Fruit fly (Drosophila melanogaster) whole organism, adult: ENCODE data around the gene CG9287.
A peak's percentile ranks its signal among the peaks of the same experiment; 100 is the strongest.

Source experiments
- CG11617 ChIP-seq: fragments of 200-800 bp; sonication (Bioruptor generic); optimal IDR thresholded peaks from 2 replicates; lab custom pipeline; 2017; ENCODE audit warnings: mild to moderate bottlenecking, missing biosample characterization, missing genetic modification reagents, missing genetic modification characterization
- CG12768 ChIP-seq: fragments of 200-800 bp; sonication (Bioruptor generic); optimal IDR thresholded peaks from 2 replicates; lab custom pipeline; 2017; ENCODE audit warnings: missing biosample characterization, missing genetic modification characterization, mild to moderate bottlenecking, moderate library complexity, missing genetic modification reagents
- CG14711 ChIP-seq: fragments of 200-800 bp; sonication (Bioruptor generic); optimal IDR thresholded peaks from 2 replicates; lab custom pipeline; 2018; ENCODE audit warnings: missing biosample characterization, mild to moderate bottlenecking, missing genetic modification characterization, moderate library complexity
- CG1620 ChIP-seq: fragments of 200-800 bp; sonication (Bioruptor generic); optimal IDR thresholded peaks from 2 replicates; lab custom pipeline; 2016; ENCODE audit warnings: missing biosample characterization, missing genetic modification characterization
- CG33017 ChIP-seq: fragments of 200-800 bp; sonication (Bioruptor generic); optimal IDR thresholded peaks from 2 replicates; lab custom pipeline; 2018; ENCODE audit warnings: missing biosample characterization, mild to moderate bottlenecking, missing genetic modification characterization, moderate library complexity
- CG5204 ChIP-seq: fragments of 200-800 bp; sonication (Bioruptor generic); optimal IDR thresholded peaks from 2 replicates; lab custom pipeline; 2016; ENCODE audit warnings: missing biosample characterization, missing genetic modification characterization
- CG7045 ChIP-seq: fragments of 200-800 bp; sonication (Bioruptor generic); optimal IDR thresholded peaks from 2 replicates; lab custom pipeline; 2017; ENCODE audit warnings: missing biosample characterization, mild to moderate bottlenecking, missing genetic modification characterization
- CG7101 ChIP-seq: fragments of 200-800 bp; sonication (Bioruptor generic); optimal IDR thresholded peaks from 2 replicates; lab custom pipeline; 2018; ENCODE audit warnings: missing biosample characterization, mild to moderate bottlenecking, missing genetic modification characterization, moderate library complexity
- Clk ChIP-seq: fragments of 200-800 bp; sonication (Bioruptor generic); optimal IDR thresholded peaks from 2 replicates; lab custom pipeline; 2017; ENCODE audit warnings: missing biosample characterization, missing genetic modification characterization
- Crg-1 ChIP-seq: fragments of 200-800 bp; sonication (Bioruptor generic); optimal IDR thresholded peaks from 2 replicates; lab custom pipeline; 2016; ENCODE audit warnings: missing biosample characterization, missing genetic modification characterization
- Hr96 ChIP-seq: fragments of 200-800 bp; sonication (Bioruptor generic); optimal IDR thresholded peaks from 2 replicates; lab custom pipeline; 2016; ENCODE audit warnings: missing biosample characterization, missing genetic modification characterization
- Mnt ChIP-seq: fragments of 200-800 bp; sonication (Bioruptor generic); optimal IDR thresholded peaks from 2 replicates; lab custom pipeline; 2016; ENCODE audit warnings: missing biosample characterization, mild to moderate bottlenecking, missing genetic modification characterization
- bab1 ChIP-seq: fragments of 200-800 bp; sonication (Bioruptor generic); optimal IDR thresholded peaks from 3 replicates; lab custom pipeline; 2019; ENCODE audit warnings: missing biosample characterization, mild to moderate bottlenecking, missing genetic modification characterization, moderate library complexity
- cic ChIP-seq: fragments of 200-800 bp; sonication (Bioruptor generic); optimal IDR thresholded peaks from 2 replicates; lab custom pipeline; 2017; ENCODE audit warnings: missing biosample characterization, mild to moderate bottlenecking, missing genetic modification characterization, moderate library complexity
- cnc ChIP-seq, 2 experiments: fragments of >200 bp; optimal IDR thresholded peaks; 2 replicates each; lab custom pipeline; 2017
- kay ChIP-seq: fragments of 200-800 bp; sonication (Bioruptor generic); peaks from one replicate; lab custom pipeline; 2016; ENCODE audit warnings: missing biosample characterization, missing genetic modification characterization, borderline replicate concordance
- ovo ChIP-seq: fragments of 200-800 bp; sonication (Bioruptor generic); optimal IDR thresholded peaks from 2 replicates; lab custom pipeline; 2016; ENCODE audit warnings: missing biosample characterization, missing genetic modification characterization
- pad ChIP-seq: fragments of 200-800 bp; sonication (Bioruptor generic); optimal IDR thresholded peaks from 3 replicates; lab custom pipeline; 2017; ENCODE audit warnings: missing biosample characterization, missing genetic modification characterization, mild to moderate bottlenecking, moderate library complexity, missing genetic modification reagents
- tj ChIP-seq: fragments of 200-800 bp; sonication (Bioruptor generic); optimal IDR thresholded peaks from 3 replicates; lab custom pipeline; 2017; ENCODE audit warnings: missing biosample characterization, mild to moderate bottlenecking, missing genetic modification characterization, moderate library complexity
- toe ChIP-seq: fragments of 200-800 bp; sonication (Bioruptor generic); optimal IDR thresholded peaks from 2 replicates; lab custom pipeline; 2016; ENCODE audit warnings: missing biosample characterization, missing genetic modification characterization

Gene CG9287

DNA sequence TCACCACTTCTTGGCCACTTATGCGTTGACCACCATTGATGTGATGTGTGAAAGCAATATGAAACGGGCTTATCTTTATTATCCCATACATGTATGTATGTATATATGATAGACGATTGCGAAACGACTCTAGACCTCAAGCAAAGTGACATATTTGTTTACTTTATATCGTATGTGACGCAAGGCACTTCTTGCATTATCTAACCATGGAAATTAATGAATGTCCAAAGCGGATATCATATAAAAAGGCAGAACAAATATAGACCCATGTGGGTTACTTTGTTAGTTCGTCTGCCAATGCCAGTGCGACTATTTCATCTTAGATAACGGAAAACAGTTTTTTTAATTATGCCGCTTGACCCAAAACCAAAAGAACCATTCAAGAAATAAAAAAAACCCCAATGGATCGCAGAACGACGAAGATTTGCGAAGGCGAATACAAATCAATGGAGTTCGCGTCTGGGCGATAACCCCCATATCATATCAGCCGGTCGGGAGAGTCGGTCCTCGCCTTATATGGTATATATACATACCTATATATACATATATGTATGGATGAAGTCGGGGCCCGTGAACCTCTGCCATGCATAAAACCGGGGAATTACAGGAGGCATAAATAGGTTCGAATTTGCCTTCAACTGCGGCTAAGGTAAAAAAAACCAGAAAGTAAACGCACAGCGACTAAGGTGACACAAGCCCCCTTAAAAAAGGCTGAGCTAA, 23.5 kb upstream of the CG9287 start:
- TF ChIP-seq CG5204: no peak
- TF ChIP-seq CG12768 (GFP tag; lab: Kevin White, UChicago): no peak
- TF ChIP-seq Crg-1 (GFP tag; lab: Kevin White, UChicago): no peak
- no peak for TF ChIP-seq tj (GFP tag; lab: Kevin White, UChicago)
- no peak for TF ChIP-seq Clk
- TF ChIP-seq pad: no peak

DNA sequence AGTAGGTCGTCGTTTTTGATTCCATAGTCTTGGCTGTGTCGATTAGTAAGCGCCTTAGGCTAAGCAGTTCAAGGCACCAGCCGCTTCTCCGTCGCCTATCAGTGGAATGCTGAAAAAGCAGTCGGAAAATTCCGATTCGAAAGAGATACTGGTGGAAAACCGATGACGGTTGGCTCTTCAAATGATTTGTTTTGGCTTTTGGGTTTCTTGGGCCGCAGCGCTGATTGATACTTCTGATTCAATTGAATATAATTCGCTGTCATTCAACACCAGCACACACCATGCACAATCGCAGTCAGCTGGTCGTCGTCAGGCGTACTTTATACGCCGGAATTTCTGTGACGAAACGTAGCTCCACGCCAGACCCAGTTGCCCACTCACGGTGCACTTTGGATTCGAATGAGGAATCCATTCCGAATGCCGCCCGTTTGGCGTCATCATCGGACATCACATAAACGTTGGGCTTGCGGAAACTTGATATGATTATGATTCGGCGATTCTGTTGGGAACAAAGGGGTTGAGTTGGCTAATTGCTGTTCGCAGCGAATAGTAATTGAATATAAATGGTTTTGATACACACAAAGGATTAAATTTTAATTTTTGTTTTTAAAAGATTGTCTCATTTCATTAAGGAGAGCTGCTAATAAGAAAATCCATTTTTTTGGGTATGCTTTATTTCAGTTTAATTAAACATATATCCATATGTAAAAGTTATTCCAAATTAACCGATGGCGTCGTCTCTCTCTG, 21.4 kb upstream of the CG9287 start:
- TF ChIP-seq CG11617 (GFP tag; lab: Kevin White, UChicago) (no peak), kay (peak; percentile 74), cic (GFP tag; lab: Kevin White, UChicago) (peak; percentile 73), tj (GFP tag; lab: Kevin White, UChicago) (peak; percentile 84), Clk (no peak), cnc (optimal IDR thresholded peaks at IDR 0.05; lab: Kevin White, UChicago) (peak in 1 of 2 experiments; percentile 6)

DNA sequence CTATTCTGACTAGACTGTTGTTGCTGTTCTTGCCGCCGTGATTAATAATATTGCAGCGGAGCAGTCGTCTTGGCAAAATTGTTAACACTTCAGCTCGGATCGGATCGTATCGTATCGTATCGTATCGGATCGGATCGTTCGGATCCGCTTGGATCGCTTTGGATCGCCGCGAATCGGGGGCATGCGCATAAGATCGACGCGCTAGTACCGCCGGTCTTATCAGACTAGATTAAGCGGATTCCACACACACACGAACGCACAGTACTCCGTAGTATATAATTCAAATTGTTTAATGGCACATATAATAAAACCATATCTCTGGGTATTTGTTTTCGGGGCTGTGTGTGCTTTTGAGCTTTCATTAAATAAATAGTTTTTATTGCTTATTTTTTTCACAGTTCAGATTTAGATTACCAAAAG, 20.3 kb upstream of the CG9287 start:
- TF ChIP-seq Crg-1 (GFP tag; lab: Kevin White, UChicago) (no peak), Hr96 (GFP tag; lab: Kevin White, UChicago) (peak; percentile 43), CG11617 (GFP tag; lab: Kevin White, UChicago) (no peak), CG1620 (GFP tag; lab: Kevin White, UChicago) (peak; percentile 2), kay (peak; percentile 99), CG7045 (GFP tag; lab: Kevin White, UChicago) (peak; percentile 51), Mnt (GFP tag; lab: Kevin White, UChicago) (peak; percentile 56), toe (GFP tag; lab: Kevin White, UChicago) (no peak), cic (GFP tag; lab: Kevin White, UChicago) (peak; percentile 96), ovo (GFP tag; lab: Kevin White, UChicago) (no peak), CG33017 (tag; lab: Kevin White, UChicago) (peak; percentile 48), CG14711 (tag; lab: Kevin White, UChicago) (no peak), CG12768 (GFP tag; lab: Kevin White, UChicago) (peak; percentile 74), bab1 (GFP tag; lab: Kevin White, UChicago) (peak; percentile 4), pad (no peak), CG5204 (no peak), CG7101 (tag; lab: Kevin White, UChicago) (peak; percentile 23), cnc (optimal IDR thresholded peaks at IDR 0.05; lab: Kevin White, UChicago) (no peak), tj (GFP tag; lab: Kevin White, UChicago) (peak; percentile 34), Clk (no peak)

DNA sequence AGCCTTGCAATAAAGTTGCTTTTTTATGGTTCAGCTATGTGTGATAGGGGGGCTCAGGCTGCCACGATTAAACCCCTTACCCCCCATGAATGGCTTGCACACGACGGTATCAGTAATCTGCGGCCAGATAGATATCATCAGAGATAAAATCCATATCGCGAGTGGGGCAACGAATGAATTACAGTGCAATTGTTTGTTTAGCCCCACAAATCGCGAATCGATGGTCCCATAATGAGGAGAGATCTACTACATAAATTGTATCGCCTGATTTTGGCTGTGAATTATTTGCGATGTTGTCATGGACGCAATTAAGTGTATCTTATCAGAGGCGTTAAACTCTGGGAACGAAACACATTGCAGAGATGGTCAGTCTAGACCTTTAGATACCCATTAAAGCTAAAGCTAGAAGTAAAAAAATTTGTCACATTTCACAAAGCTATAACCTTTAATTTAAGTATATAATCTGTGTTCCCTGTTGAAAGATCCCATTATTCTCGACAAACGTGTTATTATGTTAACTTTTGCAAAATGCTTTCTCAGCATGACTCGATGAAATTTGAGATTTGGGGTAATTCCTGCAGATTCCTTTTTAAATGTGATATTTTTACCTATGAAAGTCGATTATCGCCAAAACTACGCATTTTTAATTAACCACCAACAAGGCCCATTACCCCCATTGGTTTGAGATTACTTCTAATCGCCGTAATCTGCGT, 18.5 kb upstream of the CG9287 start:
- peak; percentile 74 for TF ChIP-seq cic (GFP tag; lab: Kevin White, UChicago)
- TF ChIP-seq CG12768 (GFP tag; lab: Kevin White, UChicago): peak; percentile 9
- no peak for TF ChIP-seq CG1620 (GFP tag; lab: Kevin White, UChicago)
- TF ChIP-seq CG7101 (tag; lab: Kevin White, UChicago): no peak
- peak; percentile 53 for TF ChIP-seq kay
- TF ChIP-seq Crg-1 (GFP tag; lab: Kevin White, UChicago): no peak
- peak; percentile 18 for TF ChIP-seq pad
- peak; percentile 46 for TF ChIP-seq CG7045 (GFP tag; lab: Kevin White, UChicago)
- peak; percentile 12 to 78 for TF ChIP-seq cnc (optimal IDR thresholded peaks at IDR 0.05; lab: Kevin White, UChicago)
- TF ChIP-seq CG33017 (tag; lab: Kevin White, UChicago): peak; percentile 29
- peak; percentile 9 for TF ChIP-seq CG14711 (tag; lab: Kevin White, UChicago)
- TF ChIP-seq Hr96 (GFP tag; lab: Kevin White, UChicago): peak; percentile 28
- TF ChIP-seq Mnt (GFP tag; lab: Kevin White, UChicago): peak; percentile 13

DNA sequence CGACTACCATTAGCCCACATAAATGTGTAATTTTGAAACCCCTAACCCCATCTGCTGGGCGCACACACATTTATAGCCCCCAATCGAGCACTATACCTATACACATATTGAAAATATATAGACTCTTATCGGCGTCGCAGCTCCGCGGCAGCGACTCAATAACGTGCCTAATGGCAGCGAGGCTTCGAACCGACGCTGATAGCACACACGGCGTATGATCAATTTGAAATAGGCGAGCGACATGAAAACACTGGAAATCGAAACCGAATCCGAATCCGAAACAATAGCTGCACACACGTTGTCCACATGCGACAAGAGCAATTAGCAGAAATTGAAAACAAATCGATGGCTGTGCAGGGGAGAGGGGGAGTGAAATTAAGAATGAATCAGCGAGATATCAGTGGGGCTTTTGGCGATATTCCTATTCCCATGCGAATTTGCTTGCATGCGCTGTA, 14.7 kb upstream of the CG9287 start:
- TF ChIP-seq CG7045 (GFP tag; lab: Kevin White, UChicago): no peak
- TF ChIP-seq ovo (GFP tag; lab: Kevin White, UChicago): no peak
- peak; percentile 10 for TF ChIP-seq Hr96 (GFP tag; lab: Kevin White, UChicago)
- TF ChIP-seq bab1 (GFP tag; lab: Kevin White, UChicago): peak; percentile 46
- TF ChIP-seq Mnt (GFP tag; lab: Kevin White, UChicago): peak; percentile 87
- TF ChIP-seq CG12768 (GFP tag; lab: Kevin White, UChicago): peak; percentile 45
- TF ChIP-seq CG11617 (GFP tag; lab: Kevin White, UChicago): no peak
- no peak for TF ChIP-seq toe (GFP tag; lab: Kevin White, UChicago)
- TF ChIP-seq kay: peak; percentile 95
- TF ChIP-seq pad: no peak
- peak; percentile 29 for TF ChIP-seq CG14711 (tag; lab: Kevin White, UChicago)
- TF ChIP-seq CG33017 (tag; lab: Kevin White, UChicago): peak; percentile 17
- peak; percentile 18 for TF ChIP-seq Clk
- no peak for TF ChIP-seq Crg-1 (GFP tag; lab: Kevin White, UChicago)
- peak; percentile 89 for TF ChIP-seq cic (GFP tag; lab: Kevin White, UChicago)
- TF ChIP-seq CG5204: no peak
- peak; percentile 37 for TF ChIP-seq CG7101 (tag; lab: Kevin White, UChicago)
- no peak for TF ChIP-seq CG1620 (GFP tag; lab: Kevin White, UChicago)
- TF ChIP-seq tj (GFP tag; lab: Kevin White, UChicago): peak; percentile 93
- TF ChIP-seq cnc (optimal IDR thresholded peaks at IDR 0.05; lab: Kevin White, UChicago): peak in 1 of 2 experiments; percentile 18
